Worm (Caenorhabditis elegans): ENCODE data around the gene F25F2.1.

F25F2.1 gene

DNA sequence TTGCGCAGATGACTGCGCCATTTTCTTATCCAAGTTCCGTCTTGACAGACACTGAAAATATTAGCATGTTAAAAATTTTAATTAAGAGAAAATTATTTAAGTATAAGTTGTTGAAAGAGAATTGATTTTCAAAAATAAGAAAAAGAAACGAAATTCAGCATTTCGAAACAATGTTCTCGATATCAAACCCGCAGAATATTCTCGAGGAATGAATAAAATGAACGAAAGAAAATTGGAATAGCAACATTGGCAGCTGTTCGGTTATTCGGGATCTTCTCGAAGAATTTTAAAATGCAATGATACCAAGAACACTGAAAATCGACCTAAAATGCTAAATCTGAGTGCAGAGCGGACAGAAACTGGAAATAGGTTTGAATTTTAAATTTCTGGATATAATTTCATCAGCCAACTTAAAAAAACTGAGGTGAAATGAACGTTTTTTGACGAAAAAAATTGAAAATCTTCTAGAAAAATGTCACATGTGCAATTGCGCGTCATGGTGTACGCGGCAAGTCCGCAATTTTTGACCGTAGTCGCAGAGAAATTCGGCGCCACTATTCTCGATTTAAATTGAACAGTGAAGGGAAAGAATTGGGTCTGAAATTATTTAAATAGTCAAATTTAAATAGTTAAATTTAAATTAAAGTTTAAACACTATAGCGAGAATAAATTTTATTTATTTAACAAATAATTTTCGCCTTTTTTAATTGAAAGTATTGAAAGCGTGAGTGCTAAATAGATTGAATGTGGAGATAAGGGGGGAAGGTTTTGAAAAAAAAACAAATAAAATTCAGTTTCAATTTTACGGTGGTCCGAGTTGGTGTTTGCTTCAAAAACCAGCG, at the start of gene F25F2.1, which contains the start of gene cct-5:
Gene F25F2.1 (plus strand): TSS at position 792 of the 842 bp plus-strand sequence.
Gene cct-5 (minus strand): TSS at position 51 of the 842 bp plus-strand sequence.
- TF ChIP-seq med-1 (GFP tag; optimal IDR thresholded peaks at IDR 0.05; ENCODE audit: insufficient read depth) (no peak), ztf-23 (GFP tag; IDR thresholded peaks at IDR 0.05) (peak; percentile 62; the same call in 1 of the 2 replicates), flt-1 (GFP tag; IDR thresholded peaks at IDR 0.05) (0 out of 2 replicates have a peak, but pooled peaks have one; percentile 29)

DNA sequence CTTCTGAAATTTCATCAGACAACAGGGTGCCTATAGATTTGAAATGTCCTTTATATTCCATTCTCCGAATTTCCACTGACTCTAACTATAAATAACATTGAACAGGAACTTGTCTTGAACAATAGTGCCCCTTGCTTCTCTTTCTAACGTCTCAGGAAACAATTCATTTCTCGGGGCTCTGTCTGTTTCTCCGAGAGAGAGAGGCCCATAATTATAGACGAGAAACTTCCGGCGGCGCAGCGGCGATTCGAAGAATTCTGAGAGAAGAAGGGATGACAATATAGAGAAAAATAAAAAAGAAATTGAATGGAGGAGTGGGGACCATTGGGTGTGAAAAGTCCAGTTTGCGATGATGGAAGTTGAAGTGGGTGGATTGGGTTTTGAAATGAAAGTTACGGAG, 48.4 kb upstream of the F25F2.1 start:
- TF ChIP-seq tab-1 (GFP tag; IDR thresholded peaks at IDR 0.05) (0 out of 2 replicates have a peak, but pooled peaks have one; percentile 36), ztf-29 (GFP tag; IDR thresholded peaks at IDR 0.05) (no peak), ztf-23 (GFP tag; IDR thresholded peaks at IDR 0.05) (no peak), cog-1 (tag; optimal IDR thresholded peaks at IDR 0.05) (no peak), med-1 (GFP tag; optimal IDR thresholded peaks at IDR 0.05; ENCODE audit: insufficient read depth) (no peak)

- TF ChIP-seq klf-2 (GFP tag; conservative IDR thresholded peaks at IDR 0.05): no peak
- TF ChIP-seq ztf-23 (GFP tag; IDR thresholded peaks at IDR 0.05): no peak
- TF ChIP-seq tab-1 (GFP tag; IDR thresholded peaks at IDR 0.05): no peak
- TF ChIP-seq cog-1 (tag; optimal IDR thresholded peaks at IDR 0.05): no peak
- no peak for TF ChIP-seq T22C8.4 (GFP tag; IDR thresholded peaks at IDR 0.05)
- TF ChIP-seq flt-1 (GFP tag; IDR thresholded peaks at IDR 0.05): no peak
- TF ChIP-seq ref-1 (GFP tag; conservative IDR thresholded peaks at IDR 0.05): no peak
- TF ChIP-seq ztf-29 (GFP tag; IDR thresholded peaks at IDR 0.05): no peak
- TF ChIP-seq med-1 (GFP tag; optimal IDR thresholded peaks at IDR 0.05; ENCODE audit: insufficient read depth): no peak
These were observed 47.3 kb upstream of the F25F2.1 start for ce11 chrIII:4461337-4461736.

DNA sequence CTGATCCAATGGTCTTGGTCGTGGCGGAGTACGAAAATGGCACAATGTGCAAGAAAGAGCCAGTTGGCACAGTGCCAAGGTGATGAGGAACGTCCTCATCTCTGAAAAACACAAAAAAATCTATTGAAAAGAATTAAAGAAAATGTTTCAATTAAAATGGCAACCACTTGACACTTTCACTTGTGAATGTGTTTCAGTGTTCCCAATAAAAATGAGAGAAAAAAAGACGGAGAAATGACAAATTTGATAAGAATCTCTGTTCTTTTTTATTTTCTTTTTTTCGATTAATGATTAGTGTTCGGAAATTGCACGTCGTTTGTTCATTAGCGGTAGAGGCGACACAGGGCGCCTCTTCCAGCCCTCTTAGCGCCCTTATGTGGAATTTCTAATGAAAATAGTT, 41.4 kb upstream of the F25F2.1 start, which contains the start of gene ndg-4:
Gene ndg-4 (minus strand): TSS at position 101 of the 400 bp plus-strand sequence.
- TF ChIP-seq flt-1 (GFP tag; IDR thresholded peaks at IDR 0.05) (no peak), klf-2 (GFP tag; conservative IDR thresholded peaks at IDR 0.05) (no peak)

ce11 chrIII:4468390-4468789, 40.3 kb upstream of the F25F2.1 start:
- TF ChIP-seq cog-1 (tag; optimal IDR thresholded peaks at IDR 0.05) (no peak), T22C8.4 (GFP tag; IDR thresholded peaks at IDR 0.05) (no peak), ztf-29 (GFP tag; IDR thresholded peaks at IDR 0.05) (no peak), tab-1 (GFP tag; IDR thresholded peaks at IDR 0.05) (no peak), ztf-23 (GFP tag; IDR thresholded peaks at IDR 0.05) (no peak), ref-1 (GFP tag; conservative IDR thresholded peaks at IDR 0.05) (no peak), klf-2 (GFP tag; conservative IDR thresholded peaks at IDR 0.05) (no peak), med-1 (GFP tag; optimal IDR thresholded peaks at IDR 0.05; ENCODE audit: insufficient read depth) (no peak), flt-1 (GFP tag; IDR thresholded peaks at IDR 0.05) (no peak)

ce11 chrIII:4468812-4469211, 39.8 kb upstream of the F25F2.1 start, which contains the start of gene mstr-2:
Gene mstr-2 (plus strand): TSS chrIII:4469112.
- TF ChIP-seq med-1 (GFP tag; optimal IDR thresholded peaks at IDR 0.05; ENCODE audit: insufficient read depth): no peak
- no peak for TF ChIP-seq tab-1 (GFP tag; IDR thresholded peaks at IDR 0.05)
- no peak for TF ChIP-seq ztf-23 (GFP tag; IDR thresholded peaks at IDR 0.05)
- TF ChIP-seq klf-2 (GFP tag; conservative IDR thresholded peaks at IDR 0.05): no peak
- no peak for TF ChIP-seq cog-1 (tag; optimal IDR thresholded peaks at IDR 0.05)
- no peak for TF ChIP-seq ref-1 (GFP tag; conservative IDR thresholded peaks at IDR 0.05)
- TF ChIP-seq flt-1 (GFP tag; IDR thresholded peaks at IDR 0.05): no peak
- TF ChIP-seq ztf-29 (GFP tag; IDR thresholded peaks at IDR 0.05): no peak
- TF ChIP-seq T22C8.4 (GFP tag; IDR thresholded peaks at IDR 0.05): no peak

DNA sequence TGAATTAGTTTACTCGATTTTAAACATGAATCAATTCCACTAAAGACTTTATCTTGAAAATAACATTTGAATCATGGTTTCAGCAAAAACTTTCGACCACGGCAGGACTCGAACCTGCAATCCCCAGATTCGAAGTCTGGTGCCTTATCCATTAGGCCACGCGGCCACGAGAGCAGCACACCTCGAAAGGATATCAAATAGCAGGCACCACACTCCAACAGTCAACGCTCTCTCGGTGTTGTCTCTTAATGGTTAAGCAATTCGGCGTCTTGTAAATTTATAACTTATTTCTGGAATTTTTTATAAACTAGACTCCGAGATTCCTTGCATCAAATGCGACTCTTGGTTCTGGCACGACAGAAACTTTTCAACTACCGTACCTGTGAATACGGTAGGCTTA, 37.9 kb upstream of the F25F2.1 start:
- TF ChIP-seq ref-1 (GFP tag; conservative IDR thresholded peaks at IDR 0.05) (peak; percentile 94), klf-2 (GFP tag; conservative IDR thresholded peaks at IDR 0.05) (peak; percentile 91), flt-1 (GFP tag; IDR thresholded peaks at IDR 0.05) (peak; percentile 97), T22C8.4 (GFP tag; IDR thresholded peaks at IDR 0.05) (peak; percentile 94), ztf-23 (GFP tag; IDR thresholded peaks at IDR 0.05) (peak; percentile 88), tab-1 (GFP tag; IDR thresholded peaks at IDR 0.05) (peak; percentile 97), cog-1 (tag; optimal IDR thresholded peaks at IDR 0.05) (peak; percentile 81), med-1 (GFP tag; optimal IDR thresholded peaks at IDR 0.05; ENCODE audit: insufficient read depth) (peak; percentile 78), ztf-29 (GFP tag; IDR thresholded peaks at IDR 0.05) (peak; percentile 83; the same call in 1 of the 2 replicates)

ce11 chrIII:4474908-4475307, 33.7 kb upstream of the F25F2.1 start, which contains the start of gene ifet-1:
Gene ifet-1 (minus strand): TSS chrIII:4475150.
- no peak for TF ChIP-seq med-1 (GFP tag; optimal IDR thresholded peaks at IDR 0.05; ENCODE audit: insufficient read depth)
- TF ChIP-seq ztf-29 (GFP tag; IDR thresholded peaks at IDR 0.05): no peak
- TF ChIP-seq flt-1 (GFP tag; IDR thresholded peaks at IDR 0.05): no peak
- no peak for TF ChIP-seq T22C8.4 (GFP tag; IDR thresholded peaks at IDR 0.05)
- TF ChIP-seq tab-1 (GFP tag; IDR thresholded peaks at IDR 0.05): no peak
- TF ChIP-seq klf-2 (GFP tag; conservative IDR thresholded peaks at IDR 0.05): no peak
- no peak for TF ChIP-seq cog-1 (tag; optimal IDR thresholded peaks at IDR 0.05)
- no peak for TF ChIP-seq ref-1 (GFP tag; conservative IDR thresholded peaks at IDR 0.05)
- TF ChIP-seq ztf-23 (GFP tag; IDR thresholded peaks at IDR 0.05): no peak

- peak; percentile 29 for TF ChIP-seq T22C8.4 (GFP tag; IDR thresholded peaks at IDR 0.05)
- TF ChIP-seq cog-1 (tag; optimal IDR thresholded peaks at IDR 0.05): peak; percentile 83
- peak; percentile 89 for TF ChIP-seq flt-1 (GFP tag; IDR thresholded peaks at IDR 0.05)
- peak; percentile 89 for TF ChIP-seq ztf-23 (GFP tag; IDR thresholded peaks at IDR 0.05)
- TF ChIP-seq klf-2 (GFP tag; conservative IDR thresholded peaks at IDR 0.05): 0 out of 2 replicates have a peak, but pooled peaks have one; percentile 44
- TF ChIP-seq ztf-29 (GFP tag; IDR thresholded peaks at IDR 0.05): peak; percentile 70
- no peak for TF ChIP-seq tab-1 (GFP tag; IDR thresholded peaks at IDR 0.05)
- TF ChIP-seq ref-1 (GFP tag; conservative IDR thresholded peaks at IDR 0.05): no peak
- peak; percentile 22 for TF ChIP-seq med-1 (GFP tag; optimal IDR thresholded peaks at IDR 0.05; ENCODE audit: insufficient read depth)
These were observed 33.2 kb upstream of the F25F2.1 start, which contains the start of gene rps-1 for ce11 chrIII:4475428-4475968. Gene rps-1 (plus strand): TSS chrIII:4475918.

Measured in whole organism, midembryonic.